Fruit fly (Drosophila melanogaster): ENCODE results near the gene Pomp.
A peak's percentile ranks its signal among the peaks of the same experiment; 100 is the strongest.

Gene Pomp

DNA sequence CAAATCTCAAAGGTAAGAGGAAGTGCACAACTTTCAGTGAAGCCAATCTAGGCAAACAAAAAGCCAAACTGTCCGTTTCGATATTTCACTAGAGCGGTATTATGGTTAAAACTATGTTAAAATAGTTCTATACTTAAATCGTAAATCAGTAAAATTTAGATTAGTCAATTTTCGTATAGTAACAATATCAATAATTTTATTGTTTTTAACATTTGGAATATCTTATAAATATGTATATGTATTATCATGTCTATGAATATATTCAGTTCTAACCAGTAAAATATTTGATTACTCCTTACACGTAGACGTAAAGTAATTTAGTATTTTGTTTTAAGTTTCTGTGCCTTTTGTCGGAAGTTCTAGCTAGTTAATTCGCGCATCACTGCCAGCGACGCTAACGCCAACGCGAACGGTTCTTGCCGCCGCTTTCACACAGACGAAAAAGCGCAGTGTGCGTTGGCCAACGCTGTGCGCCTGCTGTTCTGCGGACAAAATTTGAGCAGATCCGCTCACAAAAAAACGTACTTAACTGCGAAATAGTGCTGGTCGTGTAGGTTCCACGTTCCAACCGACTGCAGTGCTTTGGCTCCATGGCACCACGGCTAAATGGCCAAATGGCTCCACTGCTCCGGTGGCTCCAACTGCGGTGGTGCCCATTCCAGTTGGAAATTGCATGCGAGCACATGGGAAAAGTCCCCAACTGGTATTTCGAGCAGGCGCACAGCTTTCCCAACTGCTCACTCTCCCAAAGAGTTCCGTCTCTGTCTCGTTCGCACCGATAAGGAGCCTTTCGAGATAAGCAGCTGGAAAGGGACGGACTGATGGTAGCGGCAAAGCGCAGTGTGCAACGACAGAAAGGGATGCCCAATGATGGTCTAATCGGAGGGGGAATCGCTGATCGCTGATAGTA, 36.0 kb downstream of the Pomp start (continued):
- TF ChIP-seq corto (GFP tag; optimal IDR thresholded peaks at IDR 0.05) (peak; percentile 31), CG7556 (GFP tag; optimal IDR thresholded peaks at IDR 0.05) (peak; percentile 36), CG11723 (GFP tag; optimal IDR thresholded peaks at IDR 0.05) (no peak), pho (GFP tag; optimal IDR thresholded peaks at IDR 0.05) (peak; percentile 39), CG17361 (GFP tag; IDR thresholded peaks at IDR 0.05) (peak; percentile 67; the same call in 2 of the 3 replicates), dmrt11E (tag; optimal IDR thresholded peaks at IDR 0.05) (peak; percentile 13), grn (GFP tag; optimal IDR thresholded peaks at IDR 0.05) (peak; percentile 100), wdn (GFP tag; IDR thresholded peaks at IDR 0.05) (no peak), h (optimal IDR thresholded peaks at IDR 0.05) (no peak), crc (GFP tag; optimal IDR thresholded peaks at IDR 0.05) (no peak), CG7745 (tag; optimal IDR thresholded peaks at IDR 0.05) (peak; percentile 3), CG18619 (GFP tag; optimal IDR thresholded peaks at IDR 0.05) (peak; percentile 1), CG10209 (GFP tag; optimal IDR thresholded peaks at IDR 0.05) (no peak), CG18599 (GFP tag; optimal IDR thresholded peaks at IDR 0.05) (peak; percentile 33), Abd-B (GFP tag; optimal IDR thresholded peaks at IDR 0.05) (no peak), NC2α (GFP tag; optimal IDR thresholded peaks at IDR 0.05) (no peak), pb (GFP tag; optimal IDR thresholded peaks at IDR 0.05) (no peak), CG10431 (GFP tag; optimal IDR thresholded peaks at IDR 0.05) (peak; percentile 79), CG32772 (GFP tag; IDR thresholded peaks at IDR 0.05) (no peak), CG8388 (GFP tag; optimal IDR thresholded peaks at IDR 0.05) (no peak), CG15601 (tag; optimal IDR thresholded peaks at IDR 0.05) (no peak), vfl (GFP tag; optimal IDR thresholded peaks at IDR 0.05) (no peak), Elba2 (GFP tag; optimal IDR thresholded peaks at IDR 0.05) (no peak), Fer2 (tag; optimal IDR thresholded peaks at IDR 0.05) (no peak), mld (GFP tag; IDR thresholded peaks at IDR 0.05; ENCODE audit: partially characterized antibody) (peak; percentile 54; the same call in 2 of the 3 replicates), CG1602 (GFP tag; optimal IDR thresholded peaks at IDR 0.05) (no peak)

DNA sequence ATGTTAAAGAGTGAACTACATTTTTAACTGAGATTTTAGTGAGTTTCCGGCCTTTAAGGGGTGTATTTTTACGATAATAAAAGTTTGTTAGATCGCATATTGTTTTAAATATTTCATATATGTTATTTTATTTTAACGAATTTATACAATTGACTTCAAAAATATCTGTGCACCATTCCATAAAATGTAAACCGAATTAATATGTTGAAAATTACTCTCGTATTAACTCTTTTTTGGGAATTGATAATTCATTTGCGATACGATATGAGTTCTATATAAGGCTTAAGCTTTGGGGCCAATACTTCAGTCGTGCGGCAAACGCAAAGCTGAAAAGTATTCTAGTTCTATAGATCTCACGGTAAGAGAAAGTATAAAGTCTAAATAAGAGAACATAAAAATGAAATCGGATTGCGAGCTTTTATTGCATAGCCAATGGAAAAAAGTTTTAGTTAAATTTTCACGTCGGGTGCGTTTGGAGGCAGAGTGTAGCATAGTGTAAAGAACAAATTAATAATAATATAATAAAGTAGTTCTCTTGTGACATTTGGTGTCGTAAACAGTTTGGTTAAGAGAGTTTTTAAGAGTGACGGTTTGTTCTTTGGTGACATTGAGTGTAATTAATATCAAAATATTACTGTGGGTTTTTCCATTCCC, 36.8 kb downstream of the Pomp start:
- TF ChIP-seq sd (tag; optimal IDR thresholded peaks at IDR 0.05), result peak; percentile 44
- peak in 1 of 2 experiments; percentile 53 for TF ChIP-seq eve (GFP tag; optimal IDR thresholded peaks at IDR 0.05)
- peak; percentile 23 for TF ChIP-seq exex (tag; optimal IDR thresholded peaks at IDR 0.05)
- no peak for TF ChIP-seq CG8290 (GFP tag; optimal IDR thresholded peaks at IDR 0.05)
- TF ChIP-seq CG8290 (tag; optimal IDR thresholded peaks at IDR 0.05), result peak in 1 of 2 experiments; percentile 15
- peak; percentile 23 to 61 for TF ChIP-seq Trl (optimal IDR thresholded peaks at IDR 0.05)
- no peak for TF ChIP-seq Trl (GFP tag; optimal IDR thresholded peaks at IDR 0.05)
- TF ChIP-seq sug (tag; optimal IDR thresholded peaks at IDR 0.05), result peak; percentile 7
- peak; percentile 4 for TF ChIP-seq gem (tag; optimal IDR thresholded peaks at IDR 0.05)
- peak; percentile 60 for TF ChIP-seq Med (GFP tag)
- TF ChIP-seq CG1024 (GFP tag; IDR thresholded peaks at IDR 0.05), result no peak
- peak; percentile 7 for TF ChIP-seq grau (tag; optimal IDR thresholded peaks at IDR 0.05)
- peak; percentile 28 for TF ChIP-seq CG6765 (GFP tag; optimal IDR thresholded peaks at IDR 0.05)
- TF ChIP-seq CG17568 (GFP tag; optimal IDR thresholded peaks at IDR 0.05), result peak; percentile 7
- no peak for TF ChIP-seq dpn (GFP tag; optimal IDR thresholded peaks at IDR 0.05)
- no peak for TF ChIP-seq YL-1 (GFP tag; optimal IDR thresholded peaks at IDR 0.05)
- 0 out of 4 replicates have a peak, but pooled peaks have one; percentile 6 for TF ChIP-seq chinmo (GFP tag; IDR thresholded peaks at IDR 0.05; ENCODE audit: partially characterized antibody)
- TF ChIP-seq rib (GFP tag; IDR thresholded peaks at IDR 0.05), result 0 out of 2 replicates have a peak, but pooled peaks have one; percentile 24
- TF ChIP-seq CG3163 (GFP tag; optimal IDR thresholded peaks at IDR 0.05), result peak; percentile 78
- TF ChIP-seq CG13894 (tag; optimal IDR thresholded peaks at IDR 0.05), result peak; percentile 23
- no peak for TF ChIP-seq CG10979 (tag; optimal IDR thresholded peaks at IDR 0.05)
- TF ChIP-seq Scr (GFP tag; IDR thresholded peaks at IDR 0.05; ENCODE audit: partially characterized antibody), result no peak
